Worm (Caenorhabditis elegans): ENCODE results near the gene F36H5.8.

DNA sequence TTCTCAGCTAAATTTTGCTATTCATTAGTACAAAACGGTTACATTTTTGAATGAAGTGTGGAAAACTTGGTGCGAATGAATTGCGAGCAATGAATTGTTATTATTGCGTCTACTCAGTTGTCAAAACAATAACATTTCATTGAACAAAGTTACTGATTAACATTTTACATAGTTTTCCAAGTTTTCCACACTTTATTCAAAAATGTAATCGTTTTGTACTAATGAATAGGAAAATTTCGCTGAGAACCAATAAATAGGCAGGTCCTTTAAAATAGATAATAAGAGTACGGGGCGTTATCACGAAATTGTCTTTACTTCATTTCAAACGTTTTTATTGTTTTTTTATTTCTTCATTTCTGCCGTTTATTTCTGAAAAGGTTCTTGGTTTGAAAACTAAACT, 32.0 kb upstream of the F36H5.8 start, which contains the start of gene math-4:
- TF ChIP-seq hlh-11 (tag; optimal IDR thresholded peaks at IDR 0.05) (no peak), mdl-1 (tag; optimal IDR thresholded peaks at IDR 0.05) (no peak), set-16 (GFP tag; IDR thresholded peaks at IDR 0.05) (no peak), nhr-237 (tag; optimal IDR thresholded peaks at IDR 0.05) (no peak), lim-7 (GFP tag; IDR thresholded peaks at IDR 0.05) (no peak), ceh-82 (tag; optimal IDR thresholded peaks at IDR 0.05) (no peak), nhr-6 (tag; optimal IDR thresholded peaks at IDR 0.05) (no peak), lsy-2 (tag; optimal IDR thresholded peaks at IDR 0.05) (no peak), lir-3 (tag; optimal IDR thresholded peaks at IDR 0.05) (no peak), nhr-25 (tag; optimal IDR thresholded peaks at IDR 0.05; ENCODE audit: borderline replicate concordance, insufficient read depth) (no peak), madf-5 (GFP tag; IDR thresholded peaks at IDR 0.05) (no peak), lin-15B (tag; optimal IDR thresholded peaks at IDR 0.05) (no peak), zag-1 (tag; optimal IDR thresholded peaks at IDR 0.05) (no peak), F49E8.2 (tag; optimal IDR thresholded peaks at IDR 0.05; ENCODE audit: borderline replicate concordance) (no peak)

Measured in whole organism, L4 larva.